Worm (Caenorhabditis elegans) whole organism, mixed stage, embryonic: ENCODE data around the gene F54B11.10.

Experiments
- blmp-1 ChIP-seq: fragments of 150-350 bp; optimal IDR thresholded peaks from 2 replicates; lab custom pipeline; 2014; ENCODE audit warnings: missing biosample characterization, missing genetic modification characterization
- ceh-39 ChIP-seq: fragments of 150-350 bp; optimal IDR thresholded peaks from 2 replicates; lab custom pipeline; 2014; ENCODE audit warnings: missing biosample characterization, missing genetic modification characterization
- ceh-83 ChIP-seq: fragments of 200-800 bp; sonication (Bioruptor generic); optimal IDR thresholded peaks from 2 replicates; lab custom pipeline; 2018; ENCODE audit warnings: mild to moderate bottlenecking, missing genetic modification characterization, missing compliant biosample characterization
- ces-1 ChIP-seq: fragments of 150-350 bp; optimal IDR thresholded peaks from 2 replicates; lab custom pipeline; 2014; ENCODE audit warnings: missing biosample characterization, missing genetic modification reagents, missing genetic modification characterization
- elt-3 ChIP-seq: fragments of 150-350 bp; optimal IDR thresholded peaks from 2 replicates; lab custom pipeline; 2014; ENCODE audit warnings: missing biosample characterization, missing genetic modification characterization
- lin-32 ChIP-seq: fragments of 200-800 bp; sonication (Bioruptor generic); optimal IDR thresholded peaks from 2 replicates; lab custom pipeline; 2018; ENCODE audit warnings: mild to moderate bottlenecking, missing genetic modification characterization, missing compliant biosample characterization
- nhr-12 ChIP-seq: fragments of 150-350 bp; optimal IDR thresholded peaks from 2 replicates; lab custom pipeline; 2014; ENCODE audit warnings: missing biosample characterization, missing genetic modification characterization
- nhr-2 ChIP-seq: fragments of 150-350 bp; optimal IDR thresholded peaks from 2 replicates; lab custom pipeline; 2014; ENCODE audit warnings: missing biosample characterization, missing genetic modification characterization
- nhr-28 ChIP-seq: fragments of 150-350 bp; optimal IDR thresholded peaks from 2 replicates; lab custom pipeline; 2014; ENCODE audit warnings: missing biosample characterization, missing genetic modification characterization
- pha-4 ChIP-seq: fragments of 150-350 bp; optimal IDR thresholded peaks from 2 replicates; lab custom pipeline; 2018; ENCODE audit warnings: missing biosample characterization, missing genetic modification reagents, missing genetic modification characterization
- snpc-4 ChIP-seq: fragments of 150-350 bp; optimal IDR thresholded peaks from 2 replicates; lab custom pipeline; 2014; ENCODE audit warnings: missing biosample characterization, missing genetic modification characterization
- sptf-1 ChIP-seq: sonication (generic microtip); optimal IDR thresholded peaks from 2 replicates; lab custom pipeline; 2017; ENCODE audit warnings: mild to moderate bottlenecking, missing genetic modification characterization, moderate library complexity, missing compliant biosample characterization
- unc-62 ChIP-seq: fragments of 150-350 bp; optimal IDR thresholded peaks from 2 replicates; lab custom pipeline; 2014; ENCODE audit warnings: missing biosample characterization, missing genetic modification reagents, missing genetic modification characterization
- zip-8 ChIP-seq: fragments of 150-350 bp; optimal IDR thresholded peaks from 2 replicates; lab custom pipeline; 2014; ENCODE audit warnings: missing biosample characterization, missing genetic modification characterization

The F54B11.10 gene

DNA sequence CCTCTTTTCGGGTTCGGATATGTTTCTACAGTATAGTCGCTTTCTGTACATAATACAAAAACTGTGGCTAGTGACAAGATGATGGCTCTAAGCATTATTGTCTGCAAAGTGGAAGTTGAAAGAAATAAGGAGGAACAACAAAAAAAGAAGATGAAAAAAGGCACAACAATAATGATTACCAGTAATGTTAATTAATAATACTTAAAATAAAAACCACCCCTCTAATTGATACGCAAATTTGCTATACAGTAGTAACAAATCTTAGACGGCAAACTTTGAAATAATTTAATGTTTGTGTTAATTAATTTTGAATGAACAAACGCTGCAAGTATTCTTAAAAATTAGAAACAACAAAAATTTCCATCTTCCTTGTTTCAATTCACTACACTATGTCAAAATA lies 39.7 kb downstream of the F54B11.10 start, which contains the start of gene Y12A6A.1:
Gene Y12A6A.1, minus strand, starts transcription at position 101 of the 400 bp plus-strand sequence.
- TF ChIP-seq unc-62 (no peak), blmp-1 (tag; lab: Kevin White, UChicago) (no peak)

DNA sequence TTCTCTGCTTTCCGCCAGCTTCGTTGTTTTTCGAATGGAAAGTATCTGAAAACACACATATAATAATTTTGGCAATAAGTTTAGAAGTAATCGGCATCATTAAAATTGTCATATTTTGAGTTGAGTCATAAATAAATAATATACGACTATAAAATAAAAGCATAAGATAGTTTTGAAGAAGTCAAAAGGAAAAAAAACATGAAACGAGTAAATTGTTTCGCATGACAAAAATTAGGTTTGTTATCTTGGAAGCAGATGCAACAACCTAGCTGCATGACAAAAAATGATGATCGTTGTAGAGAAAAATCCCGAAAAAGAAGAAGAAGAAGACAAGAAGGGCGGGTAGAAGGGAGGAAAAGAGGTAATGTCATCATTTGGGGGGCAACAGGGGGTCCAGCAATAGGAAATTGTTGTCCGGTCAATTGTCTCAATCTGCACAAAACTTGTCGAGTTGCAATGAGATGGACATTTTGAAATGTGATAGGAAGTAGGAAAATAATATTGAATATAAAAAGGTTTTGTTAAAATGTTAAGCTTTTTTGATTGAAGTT lies 49.3 kb downstream of the F54B11.10 start, which contains the start of gene nlg-1:
Gene nlg-1, minus strand, starts transcription at position 51 of the 551 bp plus-strand sequence.
- TF ChIP-seq ces-1 = peak; percentile 77
- no peak for TF ChIP-seq ceh-83
- TF ChIP-seq blmp-1 (tag; lab: Kevin White, UChicago) = no peak
- no peak for TF ChIP-seq nhr-28
- no peak for TF ChIP-seq zip-8
- TF ChIP-seq nhr-2 (tag; lab: Kevin White, UChicago) = no peak
- no peak for TF ChIP-seq elt-3 (tag; lab: Kevin White, UChicago)
- TF ChIP-seq snpc-4 (tag; lab: Kevin White, UChicago) = no peak

DNA sequence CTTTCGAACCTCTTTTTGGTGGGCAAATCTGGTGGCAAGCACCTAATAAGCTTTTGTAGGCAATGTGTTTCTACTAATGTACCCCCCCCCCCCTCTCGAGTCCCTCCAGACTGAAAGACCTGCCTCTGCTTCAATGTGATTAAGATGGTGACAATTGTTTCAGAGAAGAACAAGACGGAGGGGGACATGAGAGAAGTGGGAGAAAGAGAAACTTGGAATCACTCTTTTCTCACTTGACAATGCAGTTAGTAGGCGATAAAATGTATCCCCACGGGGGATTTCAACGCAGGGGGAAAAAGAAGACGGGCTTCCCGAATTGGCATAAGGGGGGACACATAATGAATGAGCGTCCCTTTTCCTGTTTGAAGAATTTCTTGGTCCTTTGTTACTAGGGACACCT lies 50.3 kb downstream of the F54B11.10 start:
- TF ChIP-seq ceh-39 (tag; lab: Kevin White, UChicago) (no peak), pha-4 (tag; lab: Kevin White, UChicago) (no peak), ces-1 (peak; percentile 79), sptf-1 (tag; lab: Kevin White, UChicago) (peak; percentile 17), nhr-12 (tag; lab: Kevin White, UChicago) (no peak), lin-32 (GFP tag; lab: Kevin White, UChicago) (no peak)
